Worm (Caenorhabditis elegans): ENCODE results near the gene Y57A10C.9.

DNA sequence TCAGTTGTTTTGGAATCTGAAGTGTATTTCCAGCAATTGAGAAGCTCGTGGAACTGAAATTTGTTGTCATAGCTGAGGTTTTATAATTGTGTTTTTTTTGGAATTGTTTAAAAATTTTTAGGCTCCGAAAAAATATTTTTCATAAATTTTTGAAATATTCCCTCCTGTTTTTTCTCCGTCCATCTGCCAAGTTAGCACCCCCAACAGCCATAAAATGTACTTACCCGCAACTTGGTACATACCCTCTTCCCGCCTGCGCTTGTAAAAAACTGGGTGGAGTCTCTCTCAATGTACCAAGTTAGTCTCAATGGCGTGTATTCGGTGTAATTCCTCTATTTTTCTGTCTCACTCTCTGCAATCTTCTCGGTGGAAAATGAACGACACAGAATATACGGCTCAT lies 48.6 kb downstream of the Y57A10C.9 start, which contains the start of gene Y57A10B.6:
- TF ChIP-seq hmg-4 (GFP tag; optimal IDR thresholded peaks at IDR 0.05) (no peak), ama-1 (optimal IDR thresholded peaks at IDR 0.05) (no peak), tbx-37 (GFP tag; conservative IDR thresholded peaks at IDR 0.05) (no peak), sea-1 (GFP tag; conservative IDR thresholded peaks at IDR 0.05) (no peak), hmbx-1 (tag; optimal IDR thresholded peaks at IDR 0.05) (no peak), tbx-11 (GFP tag; IDR thresholded peaks at IDR 0.05) (no peak), scrt-1 (GFP tag; IDR thresholded peaks at IDR 0.05) (no peak)

Measured in whole organism, early embryonic.